Worm (Caenorhabditis elegans): ENCODE measurements around the gene C37C3.11.

C37C3.11 gene

DNA sequence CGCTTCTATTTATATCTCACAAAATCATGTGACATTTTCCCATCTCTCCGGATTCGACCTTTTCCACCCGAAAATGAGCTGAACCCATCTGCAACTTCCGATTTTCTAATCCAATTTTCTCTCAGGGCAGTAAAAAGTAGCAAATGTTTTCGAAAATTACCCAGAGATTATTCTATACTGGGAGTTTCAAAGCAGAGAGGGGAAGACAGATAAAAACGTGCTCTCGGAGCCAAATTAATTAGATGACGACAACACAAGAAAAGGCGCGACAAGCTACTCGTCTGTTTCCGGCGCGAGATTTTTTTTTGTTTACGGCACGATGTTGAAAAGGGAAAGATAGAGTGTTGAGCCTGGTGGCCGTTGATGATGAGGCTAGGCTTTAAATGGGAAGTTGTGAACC, 19.9 kb upstream of the C37C3.11 start:
- TF ChIP-seq lin-15B (tag; optimal IDR thresholded peaks at IDR 0.05) (no peak), nhr-41 (GFP tag; IDR thresholded peaks at IDR 0.05) (no peak), nhr-111 (GFP tag; optimal IDR thresholded peaks at IDR 0.05) (no peak), mxl-3 (GFP tag; optimal IDR thresholded peaks at IDR 0.05) (no peak), dmd-9 (GFP tag; IDR thresholded peaks at IDR 0.05) (no peak), daf-19 (GFP tag; conservative IDR thresholded peaks at IDR 0.05) (no peak), aha-1 (tag) (peak; percentile 84), nhr-11 (tag; optimal IDR thresholded peaks at IDR 0.05) (peak; percentile 1), daf-8 (GFP tag; IDR thresholded peaks at IDR 0.05) (no peak), mep-1 (tag; optimal IDR thresholded peaks at IDR 0.05) (no peak), arid-1 (GFP tag; conservative IDR thresholded peaks at IDR 0.05) (no peak)

DNA sequence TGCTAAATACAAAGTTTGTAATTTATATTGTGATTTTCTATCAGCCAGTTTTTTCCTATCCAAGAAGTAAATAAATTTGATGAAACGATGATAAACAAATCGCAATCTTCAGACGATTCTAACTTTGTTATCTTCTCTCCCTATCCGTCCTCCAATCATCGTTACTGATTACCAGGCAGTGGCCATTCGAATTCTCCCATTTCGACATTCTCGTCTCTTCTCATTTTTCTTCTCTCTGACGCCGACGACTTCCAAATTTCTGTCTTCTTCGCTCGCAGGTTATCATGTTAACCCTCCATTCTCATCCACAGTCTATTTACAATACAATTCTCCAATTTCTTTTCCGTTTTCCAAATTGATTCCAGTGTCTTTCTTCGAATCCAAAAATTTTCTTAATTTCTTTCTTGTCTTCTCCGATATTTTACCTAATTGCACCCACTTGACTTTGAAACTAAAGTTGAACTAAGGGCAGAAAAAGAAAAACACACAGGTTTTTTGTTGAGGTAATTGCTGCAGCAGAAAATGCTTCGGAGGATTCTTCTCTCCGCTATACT, 13.9 kb upstream of the C37C3.11 start, which contains the start of gene F40A3.2:
TSS of gene F40A3.2 (plus strand) at position 504 of the 554 bp plus-strand sequence.
- TF ChIP-seq hmg-1.1 (GFP tag; IDR thresholded peaks at IDR 0.05) (no peak), dmd-8 (GFP tag; IDR thresholded peaks at IDR 0.05) (no peak), T26A8.4 (GFP tag; IDR thresholded peaks at IDR 0.05) (no peak), ceh-62 (tag; optimal IDR thresholded peaks at IDR 0.05) (no peak), dmd-9 (GFP tag; IDR thresholded peaks at IDR 0.05) (no peak), Y48G9A.11 (GFP tag; IDR thresholded peaks at IDR 0.05) (no peak), F37D6.2 (tag; optimal IDR thresholded peaks at IDR 0.05) (no peak), lin-13 (GFP tag; optimal IDR thresholded peaks at IDR 0.05) (no peak), T20F7.1 (GFP tag; optimal IDR thresholded peaks at IDR 0.05) (no peak), pqm-1 (tag; optimal IDR thresholded peaks at IDR 0.05) (no peak), vab-7 (GFP tag; IDR thresholded peaks at IDR 0.05) (no peak)

DNA sequence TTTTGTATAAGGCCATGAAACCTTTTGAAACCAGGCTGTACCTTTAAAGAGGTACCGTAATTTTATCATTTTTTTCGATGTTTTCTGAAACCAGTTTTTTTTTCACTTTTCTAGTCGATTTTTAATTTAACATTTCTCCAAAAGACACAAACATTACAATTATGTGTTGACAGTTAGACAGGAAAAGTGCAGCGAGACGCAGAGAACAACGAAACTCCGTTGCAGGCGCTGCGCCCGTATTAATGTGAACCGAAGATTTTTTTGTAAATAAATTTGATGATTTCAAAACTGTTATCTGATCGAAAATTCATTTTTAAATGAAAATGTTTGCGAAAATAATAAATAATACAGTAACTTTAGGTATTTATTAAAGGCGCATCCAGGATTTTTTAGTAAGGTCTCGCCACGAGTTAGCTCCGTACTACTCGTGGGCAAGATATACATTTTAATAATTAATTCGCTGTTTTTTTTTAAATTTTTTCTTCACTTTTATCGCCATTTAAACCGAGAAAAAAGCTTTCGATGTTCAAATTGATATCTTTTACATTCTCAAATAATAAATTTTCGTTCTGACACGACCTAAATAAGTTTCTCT, 12.4 kb upstream of the C37C3.11 start, which contains the start of gene F40A3.3:
TSS of gene F40A3.3 (plus strand) at position 564 of the 595 bp plus-strand sequence.
- TF ChIP-seq ceh-44 (GFP tag; IDR thresholded peaks at IDR 0.05) (no peak), php-3 (GFP tag; IDR thresholded peaks at IDR 0.05) (no peak), daf-16 (GFP tag; optimal IDR thresholded peaks at IDR 0.05) (no peak), daf-16 (tag; optimal IDR thresholded peaks at IDR 0.05) (peak; percentile 90), egl-27 (tag; optimal IDR thresholded peaks at IDR 0.05) (no peak), nhr-102 (tag; optimal IDR thresholded peaks at IDR 0.05) (no peak), lir-3 (tag; optimal IDR thresholded peaks at IDR 0.05) (no peak), zip-11 (GFP tag; IDR thresholded peaks at IDR 0.05) (no peak), dmd-9 (GFP tag; IDR thresholded peaks at IDR 0.05) (no peak), hmg-1.1 (GFP tag; IDR thresholded peaks at IDR 0.05) (no peak), T26A8.4 (GFP tag; IDR thresholded peaks at IDR 0.05) (no peak), mxl-2 (GFP tag; conservative IDR thresholded peaks at IDR 0.05) (no peak), gei-8 (GFP tag; optimal IDR thresholded peaks at IDR 0.05) (no peak), nhr-28 (tag; optimal IDR thresholded peaks at IDR 0.05) (peak; percentile 15), ama-1 (optimal IDR thresholded peaks at IDR 0.05) (no peak), zip-2 (tag; optimal IDR thresholded peaks at IDR 0.05) (no peak), mes-2 (tag; optimal IDR thresholded peaks at IDR 0.05; ENCODE audit: poor library complexity, severe bottlenecking) (no peak), F37D6.2 (tag; optimal IDR thresholded peaks at IDR 0.05) (no peak), ZK337.2 (GFP tag; IDR thresholded peaks at IDR 0.05) (no peak), ceh-20 (GFP tag; IDR thresholded peaks at IDR 0.05) (no peak), daf-8 (GFP tag; IDR thresholded peaks at IDR 0.05) (no peak), unc-62 (GFP tag; optimal IDR thresholded peaks at IDR 0.05 in 1 of 2) (peak in 1 of 2 experiments; percentile 2), unc-62 (tag; optimal IDR thresholded peaks at IDR 0.05) (no peak), lsy-2 (tag; optimal IDR thresholded peaks at IDR 0.05) (peak in 1 of 2 experiments; percentile 24), Y48G9A.11 (GFP tag; IDR thresholded peaks at IDR 0.05) (no peak), jun-1 (tag; optimal IDR thresholded peaks at IDR 0.05) (no peak), nhr-237 (tag; optimal IDR thresholded peaks at IDR 0.05) (no peak), madf-5 (GFP tag; IDR thresholded peaks at IDR 0.05) (no peak), mep-1 (tag; optimal IDR thresholded peaks at IDR 0.05) (peak; percentile 4), sdz-12 (GFP tag; optimal IDR thresholded peaks at IDR 0.05) (no peak), set-16 (GFP tag; IDR thresholded peaks at IDR 0.05) (no peak), hif-1 (tag; optimal IDR thresholded peaks at IDR 0.05) (no peak), dmd-8 (GFP tag; IDR thresholded peaks at IDR 0.05) (no peak), F26F4.8 (GFP tag; conservative IDR thresholded peaks at IDR 0.05) (no peak), fkh-10 (GFP tag; optimal IDR thresholded peaks at IDR 0.05) (no peak)

All from whole organism, L4 larva.